Fruit fly (Drosophila melanogaster) whole organism, embryonic: ENCODE data around the gene ksr.

Experiments used
- Bteb2 ChIP-seq: fragments of 200-800 bp; sonication (Bioruptor generic); optimal IDR thresholded peaks from 2 replicates; lab custom pipeline; 2016; ENCODE audit warnings: missing biosample characterization, missing genetic modification characterization
- CG10959 ChIP-seq: fragments of 200-800 bp; sonication (Bioruptor generic); IDR thresholded peaks from 2 replicates; pipeline ENCODE4 v1.3.6; 2022; ENCODE audit warnings: missing biosample characterization, missing genetic modification characterization
- CG11456 ChIP-seq: fragments of 200-800 bp; sonication (Bioruptor generic); IDR thresholded peaks from 3 replicates; pipeline ENCODE4 v1.3.6; 2022; ENCODE audit warnings: missing biosample characterization, missing genetic modification characterization
- CG1233 ChIP-seq: fragments of 200-800 bp; sonication (Bioruptor generic); optimal IDR thresholded peaks from 4 replicates; lab custom pipeline; 2018; ENCODE audit warnings: missing biosample characterization, mild to moderate bottlenecking, missing genetic modification characterization
- CG18011 ChIP-seq: fragments of 200-800 bp; sonication (Bioruptor generic); optimal IDR thresholded peaks from 2 replicates; lab custom pipeline; 2017; ENCODE audit warnings: missing biosample characterization, missing genetic modification characterization, mild to moderate bottlenecking, moderate library complexity, missing genotype
- CG18262 ChIP-seq: fragments of 200-800 bp; optimal IDR thresholded peaks from 3 replicates; lab custom pipeline; 2019; ENCODE audit warnings: missing biosample characterization, mild to moderate bottlenecking, missing genetic modification characterization, moderate library complexity
- CG2875 ChIP-seq: fragments of 200-800 bp; sonication (Bioruptor generic); optimal IDR thresholded peaks from 2 replicates; lab custom pipeline; 2017; ENCODE audit warnings: missing biosample characterization, mild to moderate bottlenecking, missing genetic modification characterization, missing genetic modification reagents
- CG2889 ChIP-seq: fragments of 200-800 bp; sonication (Bioruptor generic); IDR thresholded peaks from 3 replicates; pipeline ENCODE4 v1.3.6; 2022; ENCODE audit warnings: missing biosample characterization, missing genetic modification characterization
- CG31224 ChIP-seq: fragments of 200-800 bp; sonication (Bioruptor generic); IDR thresholded peaks from 2 replicates; pipeline ENCODE4 v1.3.6; 2022; ENCODE audit warnings: missing biosample characterization, missing genetic modification characterization
- CG31365 ChIP-seq: fragments of 200-800 bp; sonication (Bioruptor generic); optimal IDR thresholded peaks from 2 replicates; lab custom pipeline; 2018; ENCODE audit warnings: missing biosample characterization, mild to moderate bottlenecking, missing genetic modification characterization
- CG32532 ChIP-seq: fragments of 200-800 bp; sonication (Bioruptor generic); IDR thresholded peaks from 2 replicates; pipeline ENCODE4 v1.3.6; 2022; ENCODE audit warnings: missing biosample characterization, missing genetic modification characterization
- CG32767 ChIP-seq: fragments of 200-800 bp; sonication (Bioruptor generic); IDR thresholded peaks from 2 replicates; pipeline ENCODE4 v1.3.6; 2022; ENCODE audit warnings: missing biosample characterization, missing genetic modification characterization
- CG3838 ChIP-seq: fragments of 200-800 bp; sonication (Bioruptor generic); optimal IDR thresholded peaks from 3 replicates; lab custom pipeline; 2016; ENCODE audit warnings: missing biosample characterization, missing genetic modification characterization
- CG9215 ChIP-seq: fragments of 200-800 bp; sonication (Bioruptor generic); IDR thresholded peaks from 2 replicates; pipeline ENCODE4 v1.3.6; 2022; ENCODE audit warnings: missing biosample characterization, missing genetic modification characterization
- Camta ChIP-seq: fragments of 200-800 bp; sonication (Bioruptor generic); optimal IDR thresholded peaks from 2 replicates; lab custom pipeline; 2016; ENCODE audit warnings: missing biosample characterization, missing genetic modification characterization
- CrebB ChIP-seq: fragments of 200-800 bp; sonication (Bioruptor generic); optimal IDR thresholded peaks from 3 replicates; lab custom pipeline; 2018; ENCODE audit warnings: missing biosample characterization, mild to moderate bottlenecking, missing genetic modification characterization
- Eip74EF ChIP-seq, 2 experiments: fragments of 200-800 bp in 1 of 2; fragments of >200 bp in 1 of 2; sonication (Bioruptor generic) in 1 of 2; optimal IDR thresholded peaks; 2 replicates each; lab custom pipeline; 2017 to 2019; ENCODE audit warnings: missing biosample characterization in 2 of 2, missing genetic modification characterization in 2 of 2, mild to moderate bottlenecking in 1 of 2, moderate library complexity in 1 of 2
- Hey ChIP-seq: fragments of 200-800 bp; sonication (Bioruptor generic); optimal IDR thresholded peaks from 3 replicates; lab custom pipeline; 2018; ENCODE audit warnings: missing biosample characterization, mild to moderate bottlenecking, missing genetic modification characterization
- Hmr ChIP-seq: fragments of 200-800 bp; sonication (Bioruptor generic); optimal IDR thresholded peaks from 3 replicates; lab custom pipeline; 2017; ENCODE audit warnings: mild to moderate bottlenecking, missing biosample characterization, missing genetic modification reagents, missing genetic modification characterization
- Hr3 ChIP-seq: fragments of 200-800 bp; sonication (Bioruptor generic); optimal IDR thresholded peaks from 3 replicates; lab custom pipeline; 2016; ENCODE audit warnings: missing biosample characterization, missing genetic modification characterization
- MESR4 ChIP-seq: fragments of 200-800 bp; sonication (Bioruptor generic); optimal IDR thresholded peaks from 2 replicates; lab custom pipeline; 2018; ENCODE audit warnings: missing biosample characterization, mild to moderate bottlenecking, missing genetic modification characterization, moderate library complexity
- NC2α ChIP-seq: fragments of 200-800 bp; sonication (Bioruptor generic); optimal IDR thresholded peaks from 2 replicates; lab custom pipeline; 2016; ENCODE audit warnings: missing biosample characterization, missing genetic modification characterization
- Nf-YA ChIP-seq: fragments of 200-800 bp; sonication (Bioruptor generic); IDR thresholded peaks from 2 replicates; pipeline ENCODE4 v1.3.6; 2022; ENCODE audit warnings: missing biosample characterization, missing genetic modification characterization
- Oli ChIP-seq: fragments of 200-800 bp; sonication (Bioruptor generic); optimal IDR thresholded peaks from 2 replicates; lab custom pipeline; 2018; ENCODE audit warnings: missing biosample characterization, mild to moderate bottlenecking, missing genetic modification characterization, moderate library complexity
- Pdp1 ChIP-seq, 2 experiments: fragments of 200-800 bp; sonication (Bioruptor generic); optimal IDR thresholded peaks; 3 replicates each; lab custom pipeline; 2016; ENCODE audit warnings: missing biosample characterization in 2 of 2, missing genetic modification characterization in 2 of 2, mild to moderate bottlenecking in 1 of 2, moderate library complexity in 1 of 2
- Sox100B ChIP-seq: fragments of 200-800 bp; sonication (Bioruptor generic); optimal IDR thresholded peaks from 3 replicates; lab custom pipeline; 2018; ENCODE audit warnings: missing biosample characterization, mild to moderate bottlenecking, missing genetic modification characterization
- Spps ChIP-seq: fragments of 200-800 bp; sonication (Bioruptor generic); optimal IDR thresholded peaks from 2 replicates; lab custom pipeline; 2018; ENCODE audit warnings: missing biosample characterization, mild to moderate bottlenecking, missing genetic modification characterization
- Ssrp ChIP-seq: fragments of 200-800 bp; sonication (Bioruptor generic); optimal IDR thresholded peaks from 2 replicates; lab custom pipeline; 2018; ENCODE audit warnings: missing biosample characterization, mild to moderate bottlenecking, missing genetic modification characterization, moderate library complexity
- Taf1 ChIP-seq: fragments of 200-800 bp; sonication (Bioruptor generic); IDR thresholded peaks from 2 replicates; pipeline ENCODE4 v1.3.6; 2022; ENCODE audit warnings: missing biosample characterization, missing genetic modification characterization
- Trl ChIP-seq, 3 experiments: fragments of >200 bp in 2 of 3; fragments of 200-800 bp in 1 of 3; sonication (Bioruptor generic) in 1 of 3; optimal IDR thresholded peaks; 2 replicates in 1 of 3; 3 replicates in 2 of 3; lab custom pipeline; 2016 to 2017; ENCODE audit warnings: missing biosample characterization in 1 of 3, missing genetic modification characterization in 1 of 3
- Usf ChIP-seq: fragments of 200-800 bp; sonication (Bioruptor generic); optimal IDR thresholded peaks from 2 replicates; lab custom pipeline; 2017; ENCODE audit warnings: missing genotype, missing biosample characterization, missing genetic modification characterization
- ara ChIP-seq: fragments of 200-800 bp; sonication (Bioruptor generic); IDR thresholded peaks from 2 replicates; pipeline ENCODE4 v1.3.6; 2022; ENCODE audit warnings: missing biosample characterization, missing genetic modification characterization
- caup ChIP-seq: fragments of 200-800 bp; sonication (Bioruptor generic); optimal IDR thresholded peaks from 3 replicates; lab custom pipeline; 2017; ENCODE audit warnings: missing biosample characterization, mild to moderate bottlenecking, missing genetic modification characterization, moderate library complexity; ENCODE audit not compliant: severe bottlenecking
- chinmo ChIP-seq: fragments of 200-800 bp; sonication (Bioruptor generic); IDR thresholded peaks from 4 replicates; pipeline ENCODE4 v1.3.6; 2022; ENCODE audit warnings: missing biosample characterization, missing genetic modification characterization; ENCODE audit not compliant: partially characterized antibody
- chm ChIP-seq: fragments of 200-800 bp; sonication (Bioruptor generic); IDR thresholded peaks from 2 replicates; pipeline ENCODE4 v1.3.6; 2022; ENCODE audit warnings: missing biosample characterization, missing genetic modification characterization
- corto ChIP-seq: fragments of 200-800 bp; sonication (Bioruptor generic); optimal IDR thresholded peaks from 2 replicates; lab custom pipeline; 2016; ENCODE audit warnings: missing biosample characterization, mild to moderate bottlenecking, missing genetic modification characterization, moderate library complexity
- dimm ChIP-seq: fragments of 200-800 bp; sonication (Bioruptor generic); IDR thresholded peaks from 2 replicates; pipeline ENCODE4 v1.3.6; 2022; ENCODE audit warnings: missing biosample characterization, missing genetic modification characterization
- esg ChIP-seq: fragments of 200-800 bp; sonication (Bioruptor generic); conservative IDR thresholded peaks from 2 replicates; pipeline ENCODE4 v1.3.6; 2022; ENCODE audit warnings: missing biosample characterization, missing genetic modification characterization
- her ChIP-seq: fragments of 200-800 bp; sonication (Bioruptor generic); optimal IDR thresholded peaks from 2 replicates; lab custom pipeline; 2016; ENCODE audit warnings: missing biosample characterization, missing genetic modification characterization
- lmd ChIP-seq: fragments of 200-800 bp; sonication (Bioruptor generic); IDR thresholded peaks from 2 replicates; pipeline ENCODE4 v1.3.6; 2022; ENCODE audit warnings: missing biosample characterization, missing genetic modification characterization
- mam ChIP-seq: fragments of 200-800 bp; sonication (Bioruptor generic); optimal IDR thresholded peaks from 3 replicates; lab custom pipeline; 2016; ENCODE audit warnings: missing biosample characterization, missing genetic modification characterization
- mld ChIP-seq: fragments of 200-800 bp; sonication (Bioruptor generic); IDR thresholded peaks from 3 replicates; pipeline ENCODE4 v1.3.6; 2022; ENCODE audit warnings: missing biosample characterization, missing genetic modification characterization; ENCODE audit not compliant: partially characterized antibody
- pfk ChIP-seq: fragments of 200-800 bp; sonication (Bioruptor generic); optimal IDR thresholded peaks from 2 replicates; lab custom pipeline; 2018; ENCODE audit warnings: missing biosample characterization, mild to moderate bottlenecking, missing genetic modification characterization, moderate library complexity
- pzg ChIP-seq: fragments of 200-800 bp; sonication (Bioruptor generic); optimal IDR thresholded peaks from 3 replicates; lab custom pipeline; 2018; ENCODE audit warnings: missing biosample characterization, mild to moderate bottlenecking, missing genetic modification characterization, moderate library complexity
- shn ChIP-seq: fragments of 200-800 bp; sonication (Bioruptor generic); optimal IDR thresholded peaks from 3 replicates; lab custom pipeline; 2016; ENCODE audit warnings: missing biosample characterization, missing genetic modification characterization
- tin ChIP-seq: fragments of 200-800 bp; sonication (Bioruptor generic); optimal IDR thresholded peaks from 3 replicates; lab custom pipeline; 2016; ENCODE audit warnings: missing biosample characterization, missing genetic modification characterization
- unc-4 ChIP-seq: fragments of 200-800 bp; sonication (Bioruptor generic); IDR thresholded peaks from 2 replicates; pipeline ENCODE4 v1.3.6; 2022; ENCODE audit warnings: missing biosample characterization, missing genetic modification characterization; ENCODE audit not compliant: partially characterized antibody
- unpg ChIP-seq: fragments of 200-800 bp; sonication (Bioruptor generic); optimal IDR thresholded peaks from 3 replicates; lab custom pipeline; 2018; ENCODE audit warnings: missing biosample characterization, mild to moderate bottlenecking, missing genetic modification characterization, moderate library complexity
- wor ChIP-seq: fragments of 200-800 bp; sonication (Bioruptor generic); IDR thresholded peaks from 2 replicates; pipeline ENCODE4 v1.3.6; 2022; ENCODE audit warnings: missing biosample characterization, missing genetic modification characterization

The ksr gene

dm6 chr3R:5463199-5463949 is 20.3 kb downstream of the ksr start (continued):
- TF ChIP-seq lmd (no peak), corto (GFP tag; lab: Kevin White, UChicago) (no peak), Camta (GFP tag; lab: Kevin White, UChicago) (no peak), dimm (no peak), CG9215 (GFP tag; lab: Robert Waterston, UW) (no peak), CG18011 (GFP tag; lab: Kevin White, UChicago) (no peak), NC2α (GFP tag; lab: Kevin White, UChicago) (no peak), esg (GFP tag; lab: Robert Waterston, UW) (no peak), CG10959 (GFP tag; lab: Robert Waterston, UW) (no peak), wor (GFP tag; lab: Robert Waterston, UW) (no peak), Ssrp (tag; lab: Kevin White, UChicago) (no peak), tin (GFP tag; lab: Kevin White, UChicago) (no peak), Hmr (GFP tag; lab: Kevin White, UChicago) (peak; percentile 17), shn (GFP tag; lab: Kevin White, UChicago) (no peak), Nf-YA (GFP tag; lab: Robert Waterston, UW) (no peak), CG31365 (no peak), Hey (tag; lab: Kevin White, UChicago) (no peak), Pdp1 (GFP tag; optimal IDR thresholded peaks at IDR 0.05; lab: Kevin White, UChicago) (peak in 1 of 2 experiments; percentile 66), pfk (no peak), CG3838 (no peak), CG18262 (tag; lab: Kevin White, UChicago) (no peak), mam (GFP tag; lab: Kevin White, UChicago) (no peak), CG32767 (GFP tag; lab: Robert Waterston, UW) (no peak), CG2875 (GFP tag; lab: Kevin White, UChicago) (no peak), caup (GFP tag; lab: Kevin White, UChicago) (no peak), unpg (no peak), her (GFP tag; lab: Kevin White, UChicago) (no peak), Usf (GFP tag; lab: Kevin White, UChicago) (no peak), chm (GFP tag; lab: Robert Waterston, UW) (no peak), ara (no peak), Eip74EF (GFP tag; optimal IDR thresholded peaks at IDR 0.05; lab: Kevin White, UChicago) (no peak), Trl (optimal IDR thresholded peaks at IDR 0.05; lab: Kevin White, UChicago) (no peak), Trl (GFP tag; optimal IDR thresholded peaks at IDR 0.05; lab: Kevin White, UChicago) (no peak), Sox100B (no peak), mld (GFP tag; lab: Robert Waterston, UW) (no peak), CrebB (peak; percentile 1), Oli (no peak), CG11456 (GFP tag; lab: Robert Waterston, UW) (no peak), chinmo (GFP tag; lab: Robert Waterston, UW) (peak; percentile 70; the same call in 1 of the 4 replicates), pzg (peak; percentile 55), CG31224 (GFP tag; lab: Robert Waterston, UW) (no peak), Hr3 (GFP tag; lab: Kevin White, UChicago) (no peak), CG2889 (GFP tag; lab: Robert Waterston, UW) (no peak), CG1233 (no peak), Spps (tag; lab: Kevin White, UChicago) (no peak), CG32532 (0 out of 2 replicates have a peak, but pooled peaks have one; percentile 34), Taf1 (GFP tag; lab: Robert Waterston, UW) (no peak), unc-4 (GFP tag; lab: Robert Waterston, UW) (0 out of 2 replicates have a peak, but pooled peaks have one; percentile 19), Bteb2 (GFP tag; lab: Kevin White, UChicago) (no peak), MESR4 (GFP tag; lab: Kevin White, UChicago) (peak; percentile 39)
